Fruit fly (Drosophila melanogaster) whole organism, embryonic: ENCODE measurements around the gene dar1.

Source experiments
- Antp ChIP-seq: fragments of 200-800 bp; sonication (Bioruptor generic); optimal IDR thresholded peaks from 3 replicates; lab custom pipeline; 2016; ENCODE audit warnings: missing biosample characterization, missing genetic modification characterization
- CG10431 ChIP-seq: fragments of 200-800 bp; sonication (Bioruptor generic); optimal IDR thresholded peaks from 3 replicates; lab custom pipeline; 2018; ENCODE audit warnings: missing biosample characterization, mild to moderate bottlenecking, missing genetic modification characterization
- CG12071 ChIP-seq: fragments of 200-800 bp; sonication (Bioruptor generic); optimal IDR thresholded peaks from 3 replicates; lab custom pipeline; 2018; ENCODE audit warnings: missing biosample characterization, mild to moderate bottlenecking, missing genetic modification characterization
- CG12155 ChIP-seq: fragments of 200-800 bp; sonication (Bioruptor generic); optimal IDR thresholded peaks from 3 replicates; lab custom pipeline; 2016; ENCODE audit warnings: missing biosample characterization, missing genetic modification characterization
- CG13287 ChIP-seq: fragments of 200-800 bp; sonication (Bioruptor generic); IDR thresholded peaks from 2 replicates; pipeline ENCODE4 v1.3.6; 2022; ENCODE audit warnings: missing biosample characterization, missing genetic modification characterization; ENCODE audit not compliant: partially characterized antibody
- CG14710 ChIP-seq: fragments of 200-800 bp; sonication (Bioruptor generic); optimal IDR thresholded peaks from 3 replicates; lab custom pipeline; 2019; ENCODE audit warnings: missing biosample characterization, mild to moderate bottlenecking, missing genetic modification characterization, moderate library complexity
- CG15479 ChIP-seq: fragments of 200-800 bp; sonication (Bioruptor generic); optimal IDR thresholded peaks from 3 replicates; lab custom pipeline; 2019; ENCODE audit warnings: missing biosample characterization, mild to moderate bottlenecking, missing genetic modification characterization, moderate library complexity
- CG17385 ChIP-seq: fragments of 200-800 bp; sonication (Bioruptor generic); optimal IDR thresholded peaks from 3 replicates; lab custom pipeline; 2018; ENCODE audit warnings: missing biosample characterization, mild to moderate bottlenecking, missing genetic modification characterization
- CG1792 ChIP-seq: fragments of 200-800 bp; sonication (Bioruptor generic); optimal IDR thresholded peaks from 2 replicates; lab custom pipeline; 2016; ENCODE audit warnings: missing biosample characterization, missing genetic modification characterization
- CG2678 ChIP-seq: fragments of 200-800 bp; sonication (Bioruptor generic); optimal IDR thresholded peaks from 3 replicates; lab custom pipeline; 2019; ENCODE audit warnings: missing biosample characterization, mild to moderate bottlenecking, missing genetic modification characterization, moderate library complexity
- CG2889 ChIP-seq: fragments of 200-800 bp; sonication (Bioruptor generic); IDR thresholded peaks from 3 replicates; pipeline ENCODE4 v1.3.6; 2022; ENCODE audit warnings: missing biosample characterization, missing genetic modification characterization
- CG31441 ChIP-seq: fragments of 200-800 bp; sonication (Bioruptor generic); IDR thresholded peaks from 2 replicates; pipeline ENCODE4 v1.3.6; 2022; ENCODE audit warnings: missing biosample characterization, missing genetic modification characterization
- CG4360 ChIP-seq: fragments of 200-800 bp; sonication (Bioruptor generic); IDR thresholded peaks from 2 replicates; pipeline ENCODE4 v1.3.6; 2022; ENCODE audit warnings: missing biosample characterization, missing genetic modification characterization
- CG4617 ChIP-seq: fragments of 200-800 bp; sonication (Bioruptor generic); optimal IDR thresholded peaks from 3 replicates; lab custom pipeline; 2016; ENCODE audit warnings: missing biosample characterization, missing genetic modification characterization, borderline replicate concordance
- CG4854 ChIP-seq: fragments of 200-800 bp; sonication (Bioruptor generic); optimal IDR thresholded peaks from 2 replicates; lab custom pipeline; 2016; ENCODE audit warnings: missing biosample characterization, missing genetic modification characterization, inconsistent platforms
- CG5953 ChIP-seq: fragments of 200-800 bp; sonication (Bioruptor generic); IDR thresholded peaks from 2 replicates; pipeline ENCODE4 v1.3.6; 2022; ENCODE audit warnings: missing biosample characterization, missing genetic modification characterization
- CG6791 ChIP-seq: fragments of 200-800 bp; sonication (Bioruptor generic); IDR thresholded peaks from 3 replicates; pipeline ENCODE4 v1.3.6; 2022; ENCODE audit warnings: missing biosample characterization, missing genetic modification characterization; ENCODE audit not compliant: partially characterized antibody
- CG7987 ChIP-seq: fragments of 200-800 bp; sonication (Bioruptor generic); optimal IDR thresholded peaks from 2 replicates; lab custom pipeline; 2018; ENCODE audit warnings: missing biosample characterization, mild to moderate bottlenecking, missing genetic modification characterization, moderate library complexity
- CG8388 ChIP-seq: fragments of 200-800 bp; sonication (Bioruptor generic); optimal IDR thresholded peaks from 2 replicates; lab custom pipeline; 2019; ENCODE audit warnings: missing biosample characterization, mild to moderate bottlenecking, missing genetic modification characterization, moderate library complexity
- CG8924 ChIP-seq: fragments of 200-800 bp; optimal IDR thresholded peaks from 3 replicates; lab custom pipeline; 2019; ENCODE audit warnings: missing biosample characterization, mild to moderate bottlenecking, missing genetic modification characterization, moderate library complexity
- CG9437 ChIP-seq: fragments of 200-800 bp; sonication (Bioruptor generic); optimal IDR thresholded peaks from 2 replicates; lab custom pipeline; 2018; ENCODE audit warnings: missing biosample characterization, mild to moderate bottlenecking, missing genetic modification characterization
- CG9609 ChIP-seq: fragments of 200-800 bp; sonication (Bioruptor generic); optimal IDR thresholded peaks from 3 replicates; lab custom pipeline; 2016; ENCODE audit warnings: missing biosample characterization, missing genetic modification characterization
- Camta ChIP-seq: fragments of 200-800 bp; sonication (Bioruptor generic); optimal IDR thresholded peaks from 2 replicates; lab custom pipeline; 2016; ENCODE audit warnings: missing biosample characterization, missing genetic modification characterization
- Dip2 ChIP-seq: fragments of 200-800 bp; sonication (Bioruptor generic); IDR thresholded peaks from 2 replicates; pipeline ENCODE4 v1.3.6; 2022; ENCODE audit warnings: missing biosample characterization, missing genetic modification characterization
- Dip3 ChIP-seq: fragments of 200-800 bp; sonication (Bioruptor generic); optimal IDR thresholded peaks from 3 replicates; lab custom pipeline; 2016; ENCODE audit warnings: missing biosample characterization, missing genetic modification characterization
- Dref ChIP-seq: fragments of 200-800 bp; sonication (Bioruptor generic); IDR thresholded peaks from 2 replicates; pipeline ENCODE4 v1.3.6; 2022; ENCODE audit warnings: missing biosample characterization, missing genetic modification characterization
- Hsf ChIP-seq: fragments of 200-800 bp; sonication (Bioruptor generic); optimal IDR thresholded peaks from 3 replicates; lab custom pipeline; 2016; ENCODE audit warnings: missing biosample characterization, missing genetic modification characterization
- MBD-R2 ChIP-seq: fragments of 200-800 bp; sonication (Bioruptor generic); IDR thresholded peaks from 2 replicates; pipeline ENCODE4 v1.3.6; 2022; ENCODE audit warnings: missing biosample characterization, missing genetic modification characterization
- Rfx ChIP-seq: fragments of 200-800 bp; sonication (Bioruptor generic); IDR thresholded peaks from 2 replicates; pipeline ENCODE4 v1.3.6; 2022; ENCODE audit warnings: missing biosample characterization, missing genetic modification characterization
- Rx ChIP-seq: fragments of 200-800 bp; sonication (Bioruptor generic); IDR thresholded peaks from 2 replicates; pipeline ENCODE4 v1.3.6; 2022; ENCODE audit warnings: missing biosample characterization, missing genetic modification characterization
- Trl ChIP-seq, 3 experiments: fragments of >200 bp in 2 of 3; fragments of 200-800 bp in 1 of 3; sonication (Bioruptor generic) in 1 of 3; optimal IDR thresholded peaks; 2 replicates in 1 of 3; 3 replicates in 2 of 3; lab custom pipeline; 2016 to 2017; ENCODE audit warnings: missing biosample characterization in 1 of 3, missing genetic modification characterization in 1 of 3
- bigmax ChIP-seq: fragments of 200-800 bp; sonication (Bioruptor generic); optimal IDR thresholded peaks from 2 replicates; lab custom pipeline; 2018; ENCODE audit warnings: missing biosample characterization, mild to moderate bottlenecking, missing genetic modification characterization
- cg ChIP-seq: fragments of 200-800 bp; sonication (Bioruptor generic); optimal IDR thresholded peaks from 3 replicates; lab custom pipeline; 2019; ENCODE audit warnings: missing biosample characterization, mild to moderate bottlenecking, missing genetic modification characterization, moderate library complexity
- emc ChIP-seq: fragments of 200-800 bp; sonication (Bioruptor generic); optimal IDR thresholded peaks from 2 replicates; lab custom pipeline; 2016; ENCODE audit warnings: missing biosample characterization, missing genetic modification characterization
- ftz-f1 ChIP-seq: fragments of 200-800 bp; sonication (Bioruptor generic); optimal IDR thresholded peaks from 2 replicates; lab custom pipeline; 2016; ENCODE audit warnings: missing biosample characterization, missing genetic modification characterization
- gcm ChIP-seq: fragments of 200-800 bp; sonication (Bioruptor generic); optimal IDR thresholded peaks from 2 replicates; lab custom pipeline; 2019; ENCODE audit warnings: missing biosample characterization, mild to moderate bottlenecking, missing genetic modification characterization, moderate library complexity
- gsb-n ChIP-seq: fragments of 200-800 bp; sonication (Bioruptor generic); optimal IDR thresholded peaks from 3 replicates; lab custom pipeline; 2018; ENCODE audit warnings: missing biosample characterization, mild to moderate bottlenecking, missing genetic modification characterization
- h ChIP-seq: fragments of >200 bp; optimal IDR thresholded peaks from 2 replicates; lab custom pipeline; 2017
- hb ChIP-seq: fragments of 200-800 bp; sonication (Bioruptor generic); IDR thresholded peaks from 3 replicates; pipeline ENCODE4 v1.3.6; 2022; ENCODE audit warnings: missing biosample characterization, missing genetic modification characterization; ENCODE audit not compliant: partially characterized antibody
- hkb ChIP-seq, 2 experiments: fragments of 200-800 bp in 1 of 2; fragments of >200 bp in 1 of 2; sonication (Bioruptor generic) in 1 of 2; IDR thresholded peaks in 1 of 2; optimal IDR thresholded peaks in 1 of 2; 2 replicates each; pipeline versions ENCODE4 v1.3.6 to Lab custom; 2017 to 2022; ENCODE audit warnings: missing biosample characterization in 1 of 2, missing genetic modification characterization in 1 of 2
- ind ChIP-seq: fragments of 200-800 bp; sonication (Bioruptor generic); optimal IDR thresholded peaks from 3 replicates; lab custom pipeline; 2016; ENCODE audit warnings: missing biosample characterization, missing genetic modification characterization
- inv ChIP-seq: fragments of 200-800 bp; sonication (Bioruptor generic); IDR thresholded peaks from 2 replicates; pipeline ENCODE4 v1.3.6; 2022; ENCODE audit warnings: missing biosample characterization, missing genetic modification characterization; ENCODE audit not compliant: partially characterized antibody
- kay ChIP-seq: fragments of 200-800 bp; sonication (Bioruptor generic); optimal IDR thresholded peaks from 2 replicates; lab custom pipeline; 2016; ENCODE audit warnings: missing biosample characterization, missing genetic modification characterization
- mam ChIP-seq: fragments of 200-800 bp; sonication (Bioruptor generic); optimal IDR thresholded peaks from 3 replicates; lab custom pipeline; 2016; ENCODE audit warnings: missing biosample characterization, missing genetic modification characterization
- row ChIP-seq: fragments of 200-800 bp; sonication (Bioruptor generic); IDR thresholded peaks from 3 replicates; pipeline ENCODE4 v1.3.6; 2022; ENCODE audit warnings: missing biosample characterization, missing genetic modification characterization
- scrt ChIP-seq: fragments of 200-800 bp; sonication (Bioruptor generic); optimal IDR thresholded peaks from 2 replicates; lab custom pipeline; 2018; ENCODE audit warnings: missing biosample characterization, mild to moderate bottlenecking, missing genetic modification characterization, moderate library complexity
- slp2 ChIP-seq: fragments of 200-800 bp; sonication (Bioruptor generic); optimal IDR thresholded peaks from 2 replicates; lab custom pipeline; 2016; ENCODE audit warnings: missing biosample characterization, missing genetic modification characterization
- tll ChIP-seq, 2 experiments: fragments of 200-800 bp in 1 of 2; fragments of >200 bp in 1 of 2; sonication (Bioruptor generic) in 1 of 2; optimal IDR thresholded peaks; 2 replicates each; lab custom pipeline; 2017 to 2019; ENCODE audit warnings: missing biosample characterization in 2 of 2, missing genetic modification characterization in 2 of 2, mild to moderate bottlenecking in 1 of 2, moderate library complexity in 1 of 2
- twi ChIP-seq: fragments of 200-800 bp; optimal IDR thresholded peaks from 2 replicates; lab custom pipeline; 2019; ENCODE audit warnings: missing biosample characterization, mild to moderate bottlenecking, missing genetic modification characterization, moderate library complexity

dar1 gene

DNA sequence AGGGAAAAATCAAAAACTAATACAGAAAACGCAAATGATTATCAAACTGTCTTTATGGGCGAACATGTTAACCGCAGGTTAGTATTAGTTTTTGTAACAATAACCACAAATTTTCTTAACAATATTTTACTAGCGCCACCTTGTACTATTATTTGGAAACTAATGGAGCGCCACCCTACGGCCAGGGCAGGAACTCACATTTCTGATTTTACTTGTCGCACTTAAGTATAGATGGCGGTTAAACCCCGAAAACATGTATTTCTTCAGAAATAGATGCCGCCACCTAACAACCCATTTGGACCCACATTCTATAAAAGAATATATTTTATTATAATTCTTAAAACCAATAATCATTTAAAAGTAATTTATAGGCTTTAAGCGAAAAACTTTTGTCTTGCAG is 9.8 kb upstream of the dar1 start (continued):
- TF ChIP-seq CG15479 (GFP tag; lab: Kevin White, UChicago), result no peak
- TF ChIP-seq CG13287 (GFP tag; lab: Robert Waterston, UW), result peak; percentile 57; the same call in 1 of the 2 replicates
- TF ChIP-seq CG31441 (GFP tag; lab: Robert Waterston, UW), result peak; percentile 54; the same call in 1 of the 2 replicates
- peak; percentile 52 for TF ChIP-seq CG8924 (tag; lab: Kevin White, UChicago)
- peak; percentile 28 for TF ChIP-seq CG17385 (GFP tag; lab: Kevin White, UChicago)
- no peak for TF ChIP-seq Dref (GFP tag; lab: Robert Waterston, UW)
- peak; percentile 64 for TF ChIP-seq CG2678
- TF ChIP-seq CG10431, result peak; percentile 18
- peak; percentile 32 for TF ChIP-seq gcm (GFP tag; lab: Kevin White, UChicago)
- peak; percentile 51; the same call in 1 of the 2 replicates for TF ChIP-seq CG5953 (GFP tag; lab: Robert Waterston, UW)
- peak; percentile 78 for TF ChIP-seq CG9609 (GFP tag; lab: Kevin White, UChicago)
- peak; percentile 7 for TF ChIP-seq scrt (GFP tag; lab: Kevin White, UChicago)
- no peak for TF ChIP-seq hb (GFP tag; lab: Robert Waterston, UW)
- no peak for TF ChIP-seq Trl (optimal IDR thresholded peaks at IDR 0.05; lab: Kevin White, UChicago)
- peak; percentile 90 for TF ChIP-seq Trl (GFP tag; optimal IDR thresholded peaks at IDR 0.05; lab: Kevin White, UChicago)
- TF ChIP-seq cg, result no peak
- TF ChIP-seq Antp (GFP tag; lab: Kevin White, UChicago), result peak; percentile 87
- TF ChIP-seq Rx, result peak; percentile 75
- peak; percentile 22 for TF ChIP-seq ftz-f1 (GFP tag; lab: Kevin White, UChicago)
- TF ChIP-seq bigmax (GFP tag; lab: Kevin White, UChicago), result peak; percentile 56
- TF ChIP-seq mam (GFP tag; lab: Kevin White, UChicago), result peak; percentile 67
- TF ChIP-seq Hsf (GFP tag; lab: Kevin White, UChicago), result peak; percentile 90
- TF ChIP-seq ind (GFP tag; lab: Kevin White, UChicago), result peak; percentile 82
- TF ChIP-seq CG12155 (GFP tag; lab: Kevin White, UChicago), result peak; percentile 81
- TF ChIP-seq slp2, result peak; percentile 76
- TF ChIP-seq CG14710 (tag; lab: Kevin White, UChicago), result no peak
- TF ChIP-seq Dip2 (GFP tag; lab: Robert Waterston, UW), result peak; percentile 100
- peak; percentile 46; the same call in 1 of the 3 replicates for TF ChIP-seq row
- TF ChIP-seq CG6791 (GFP tag; lab: Robert Waterston, UW), result peak; percentile 61; the same call in 1 of the 3 replicates
- 0 out of 2 replicates have a peak, but pooled peaks have one; percentile 42 for TF ChIP-seq CG4360 (GFP tag; lab: Robert Waterston, UW)
- TF ChIP-seq tll (GFP tag; optimal IDR thresholded peaks at IDR 0.05; lab: Kevin White, UChicago), result no peak
- peak; percentile 65 for TF ChIP-seq gsb-n (tag; lab: Kevin White, UChicago)
- peak; percentile 70 for TF ChIP-seq twi
- TF ChIP-seq emc (GFP tag; lab: Kevin White, UChicago), result peak; percentile 47
- TF ChIP-seq CG9437 (GFP tag; lab: Kevin White, UChicago), result peak; percentile 1
- peak; percentile 39 for TF ChIP-seq kay (GFP tag; lab: Kevin White, UChicago)
- TF ChIP-seq CG8388 (GFP tag; lab: Kevin White, UChicago), result peak; percentile 26
- peak; percentile 60 for TF ChIP-seq CG4854 (GFP tag; lab: Kevin White, UChicago)
- peak; percentile 44; the same call in 1 of the 3 replicates for TF ChIP-seq CG2889 (GFP tag; lab: Robert Waterston, UW)
- peak; percentile 52 for TF ChIP-seq Dip3 (GFP tag; lab: Kevin White, UChicago)
- TF ChIP-seq Rfx (GFP tag; lab: Robert Waterston, UW), result peak; percentile 95
- peak; percentile 62 for TF ChIP-seq CG4617 (GFP tag; lab: Kevin White, UChicago)
- TF ChIP-seq MBD-R2, result peak; percentile 28; the same call in 1 of the 2 replicates
- TF ChIP-seq CG1792 (GFP tag; lab: Kevin White, UChicago), result peak; percentile 53
- peak; percentile 87 for TF ChIP-seq CG7987 (GFP tag; lab: Kevin White, UChicago)
- TF ChIP-seq CG12071, result no peak
- TF ChIP-seq h (lab: Kevin White, UChicago), result no peak
- TF ChIP-seq Camta (GFP tag; lab: Kevin White, UChicago), result peak; percentile 14
- TF ChIP-seq hkb (optimal IDR thresholded peaks at IDR 0.05; lab: Kevin White, UChicago), result no peak
- TF ChIP-seq hkb (GFP tag; IDR thresholded peaks at IDR 0.05; lab: Robert Waterston, UW), result peak; percentile 59
- TF ChIP-seq inv (GFP tag; lab: Robert Waterston, UW), result peak; percentile 19; the same call in 1 of the 2 replicates
